Worm (Caenorhabditis elegans) whole organism, L4/young adult: Measurements from ENCODE around the gene osta-2.

ENCODE experiments used
- W03F9.2 ChIP-seq: fragments of 150-350 bp; optimal IDR thresholded peaks from 2 replicates; lab custom pipeline; 2014; ENCODE audit warnings: missing biosample characterization, missing genetic modification characterization
- him-1 ChIP-seq: sonication (generic microtip); optimal IDR thresholded peaks from 2 replicates; lab custom pipeline; 2016; ENCODE audit warnings: missing genotype, missing genetic modification reagents, missing genetic modification characterization, missing compliant biosample characterization

DNA sequence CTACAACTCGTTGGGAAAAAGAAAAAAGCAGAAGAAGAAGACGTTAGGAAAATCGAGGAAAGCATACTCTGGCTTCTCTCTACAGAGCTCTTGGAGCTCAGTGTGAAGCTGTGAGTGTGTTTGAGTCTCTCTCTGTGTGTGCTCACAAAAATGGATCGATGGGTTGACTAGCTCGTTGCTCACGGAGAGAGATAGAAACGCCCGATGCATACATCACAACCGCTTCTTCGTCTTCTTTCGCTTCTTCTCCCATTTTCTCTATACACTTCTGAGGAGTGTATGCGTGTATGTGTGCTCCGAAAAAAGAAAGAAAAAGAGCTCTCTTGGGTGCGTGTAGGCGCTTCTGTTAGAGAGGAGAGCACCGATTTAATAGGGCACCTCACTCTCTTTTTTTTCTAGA is 17.6 kb downstream of the osta-2 start:
- TF ChIP-seq him-1 (tag; lab: Kevin White, UChicago) (peak; percentile 83), W03F9.2 (tag; lab: Kevin White, UChicago) (no peak)
